Worm (Caenorhabditis elegans): ENCODE measurements around the gene AH9.6.

The AH9.6 gene

ce11 chrX:2271429-2271828, 3.5 kb upstream of the AH9.6 start:
- TF ChIP-seq alr-1 (tag; optimal IDR thresholded peaks at IDR 0.05), result no peak
- TF ChIP-seq sma-9 (GFP tag; optimal IDR thresholded peaks at IDR 0.05), result peak; percentile 29
- TF ChIP-seq sma-9 (tag; optimal IDR thresholded peaks at IDR 0.05), result no peak

DNA sequence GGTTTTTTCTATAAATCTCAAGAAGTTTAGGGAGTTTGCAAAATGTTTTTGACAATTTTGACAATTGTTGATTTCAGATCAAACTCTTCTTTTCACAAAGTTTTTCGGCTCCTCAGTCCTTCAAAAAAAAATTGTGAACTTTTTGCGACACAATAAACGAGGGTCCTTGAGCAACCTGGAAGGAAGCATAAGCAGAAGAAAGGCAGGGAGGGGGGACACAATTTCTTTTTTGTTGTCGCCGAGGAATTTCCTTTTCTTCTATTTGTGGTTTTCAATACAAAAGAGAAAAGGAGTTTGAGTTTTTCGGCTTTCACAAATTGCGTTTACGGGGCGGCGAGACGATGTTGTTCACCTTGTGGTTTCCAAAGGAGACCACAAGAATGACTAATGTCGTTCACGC, 1.2 kb downstream of the AH9.6 start:
- TF ChIP-seq nhr-77 (tag; optimal IDR thresholded peaks at IDR 0.05) (no peak), sma-3 (GFP tag; optimal IDR thresholded peaks at IDR 0.05) (no peak), peb-1 (tag; optimal IDR thresholded peaks at IDR 0.05) (no peak), nhr-23 (tag; optimal IDR thresholded peaks at IDR 0.05) (no peak), ama-1 (optimal IDR thresholded peaks at IDR 0.05) (no peak), ceh-16 (tag; optimal IDR thresholded peaks at IDR 0.05) (no peak), aly-2 (tag; optimal IDR thresholded peaks at IDR 0.05) (no peak), ceh-82 (tag; optimal IDR thresholded peaks at IDR 0.05) (no peak), mdl-1 (tag; optimal IDR thresholded peaks at IDR 0.05) (no peak), R02D3.7 (tag; optimal IDR thresholded peaks at IDR 0.05) (no peak), nhr-25 (tag; optimal IDR thresholded peaks at IDR 0.05) (no peak)

ce11 chrX:2266366-2266765, 1.6 kb downstream of the AH9.6 start:
- peak; percentile 43 for TF ChIP-seq mab-5 (tag; optimal IDR thresholded peaks at IDR 0.05)
- TF ChIP-seq elt-3 (tag; optimal IDR thresholded peaks at IDR 0.05), result no peak
- no peak for TF ChIP-seq alr-1 (tag; optimal IDR thresholded peaks at IDR 0.05)
- peak; percentile 36 for TF ChIP-seq unc-55 (GFP tag; optimal IDR thresholded peaks at IDR 0.05)

ce11 chrX:2265069-2265468, 2.9 kb downstream of the AH9.6 start:
- peak in 1 of 2 experiments; percentile 7 for TF ChIP-seq mdl-1 (tag; optimal IDR thresholded peaks at IDR 0.05)
- TF ChIP-seq ZK546.5 (tag; optimal IDR thresholded peaks at IDR 0.05), result no peak
- TF ChIP-seq lsy-2 (tag; optimal IDR thresholded peaks at IDR 0.05), result no peak
- TF ChIP-seq ztf-4 (tag; optimal IDR thresholded peaks at IDR 0.05), result no peak

ce11 chrX:2262420-2262819, 5.5 kb downstream of the AH9.6 start:
- TF ChIP-seq fos-1 (tag; optimal IDR thresholded peaks at IDR 0.05) (peak; percentile 20), alr-1 (tag; optimal IDR thresholded peaks at IDR 0.05) (no peak)

DNA sequence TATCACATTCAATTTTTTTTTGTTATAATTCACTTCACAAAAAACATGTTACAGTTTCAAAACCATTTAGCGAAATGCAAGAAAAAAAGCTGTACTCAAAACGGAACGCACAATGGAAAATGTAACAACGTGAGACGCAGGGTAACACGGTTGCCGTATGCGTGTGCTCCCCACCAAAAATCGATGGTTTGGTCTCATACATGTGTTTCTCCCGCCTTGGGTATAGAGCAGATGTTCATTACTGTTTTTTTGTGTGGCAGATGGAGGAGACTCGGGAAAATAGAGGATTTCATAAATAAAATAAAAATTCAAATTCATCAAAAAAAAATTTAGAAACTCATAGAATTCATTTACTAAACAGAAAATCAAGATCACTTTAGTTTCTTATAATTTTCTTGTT, 6.9 kb downstream of the AH9.6 start, which contains the start of gene AH9.3:
TSS of gene AH9.3 (minus strand) at position 101 of the 400 bp plus-strand sequence.
- TF ChIP-seq nhr-129 (tag; optimal IDR thresholded peaks at IDR 0.05) (no peak), unc-39 (tag; optimal IDR thresholded peaks at IDR 0.05) (no peak), nhr-11 (tag; optimal IDR thresholded peaks at IDR 0.05) (no peak), sma-9 (GFP tag; optimal IDR thresholded peaks at IDR 0.05) (no peak), sma-9 (tag; optimal IDR thresholded peaks at IDR 0.05) (no peak), Y55F3AM.14 (GFP tag; optimal IDR thresholded peaks at IDR 0.05) (no peak), nhr-6 (tag; optimal IDR thresholded peaks at IDR 0.05) (no peak), gmeb-1 (tag; optimal IDR thresholded peaks at IDR 0.05) (no peak), nhr-21 (tag; optimal IDR thresholded peaks at IDR 0.05) (no peak), lin-39 (tag; optimal IDR thresholded peaks at IDR 0.05) (no peak), nhr-12 (tag; optimal IDR thresholded peaks at IDR 0.05) (no peak)

ce11 chrX:2258404-2258803, 9.5 kb downstream of the AH9.6 start:
- TF ChIP-seq ama-1 (optimal IDR thresholded peaks at IDR 0.05) (no peak), fos-1 (tag; optimal IDR thresholded peaks at IDR 0.05) (peak; percentile 70), ztf-11 (tag; optimal IDR thresholded peaks at IDR 0.05) (no peak), F13H6.1 (tag; optimal IDR thresholded peaks at IDR 0.05) (peak; percentile 5), nhr-237 (tag; optimal IDR thresholded peaks at IDR 0.05) (no peak), nhr-129 (tag; optimal IDR thresholded peaks at IDR 0.05) (peak; percentile 24), unc-55 (GFP tag; optimal IDR thresholded peaks at IDR 0.05) (peak; percentile 6), ceh-16 (tag; optimal IDR thresholded peaks at IDR 0.05) (no peak)
